Fruit fly (Drosophila melanogaster) whole organism, embryonic: Measurements from ENCODE around the gene CG31404.

Experiments
- Abd-B ChIP-seq: fragments of 200-800 bp; sonication (Bioruptor generic); optimal IDR thresholded peaks from 2 replicates; lab custom pipeline; 2018; ENCODE audit warnings: missing biosample characterization, mild to moderate bottlenecking, missing genetic modification characterization, moderate library complexity
- CG11560 ChIP-seq: fragments of 200-800 bp; sonication (Bioruptor generic); IDR thresholded peaks from 3 replicates; pipeline ENCODE4 v1.3.6; 2022; ENCODE audit warnings: missing biosample characterization, missing genetic modification characterization
- CG12942 ChIP-seq: fragments of 200-800 bp; sonication (Bioruptor generic); optimal IDR thresholded peaks from 3 replicates; lab custom pipeline; 2016; ENCODE audit warnings: missing biosample characterization, missing genetic modification characterization
- CG15479 ChIP-seq: fragments of 200-800 bp; sonication (Bioruptor generic); optimal IDR thresholded peaks from 3 replicates; lab custom pipeline; 2019; ENCODE audit warnings: missing biosample characterization, mild to moderate bottlenecking, missing genetic modification characterization, moderate library complexity
- CG15696 ChIP-seq: fragments of 200-800 bp; sonication (Bioruptor generic); optimal IDR thresholded peaks from 2 replicates; lab custom pipeline; 2019; ENCODE audit warnings: missing biosample characterization, mild to moderate bottlenecking, missing genetic modification characterization, moderate library complexity
- CG1647 ChIP-seq: fragments of 200-800 bp; sonication (Bioruptor generic); optimal IDR thresholded peaks from 3 replicates; lab custom pipeline; 2016; ENCODE audit warnings: missing biosample characterization, missing genetic modification characterization
- CG16815 ChIP-seq: fragments of 200-800 bp; sonication (Bioruptor generic); optimal IDR thresholded peaks from 3 replicates; lab custom pipeline; 2017; ENCODE audit warnings: missing biosample characterization, mild to moderate bottlenecking, missing genetic modification characterization
- CG17186 ChIP-seq: fragments of 200-800 bp; sonication (Bioruptor generic); optimal IDR thresholded peaks from 3 replicates; lab custom pipeline; 2017; ENCODE audit warnings: missing biosample characterization, missing genetic modification reagents, missing genetic modification characterization
- CG18476 ChIP-seq: fragments of 200-800 bp; sonication (Bioruptor generic); optimal IDR thresholded peaks from 2 replicates; lab custom pipeline; 2016; ENCODE audit warnings: missing biosample characterization, mild to moderate bottlenecking, missing genetic modification characterization
- CG18764 ChIP-seq: fragments of 200-800 bp; sonication (Bioruptor generic); optimal IDR thresholded peaks from 3 replicates; lab custom pipeline; 2016; ENCODE audit warnings: missing biosample characterization, missing genetic modification characterization
- CG42726 ChIP-seq: fragments of 200-800 bp; sonication (Bioruptor generic); IDR thresholded peaks from 2 replicates; pipeline ENCODE4 v1.3.6; 2022; ENCODE audit warnings: missing biosample characterization, missing genetic modification characterization; ENCODE audit not compliant: partially characterized antibody
- CG4328 ChIP-seq: fragments of 200-800 bp; sonication (Bioruptor generic); optimal IDR thresholded peaks from 3 replicates; lab custom pipeline; 2017; ENCODE audit warnings: missing biosample characterization, missing genetic modification reagents, missing genetic modification characterization
- CG4707 ChIP-seq: fragments of 200-800 bp; sonication (Bioruptor generic); optimal IDR thresholded peaks from 2 replicates; lab custom pipeline; 2018; ENCODE audit warnings: missing biosample characterization, mild to moderate bottlenecking, missing genetic modification characterization, moderate library complexity
- CG8765 ChIP-seq: fragments of 200-800 bp; sonication (Bioruptor generic); IDR thresholded peaks from 2 replicates; pipeline ENCODE4 v1.3.6; 2022; ENCODE audit warnings: missing biosample characterization, missing genetic modification characterization
- CrebB ChIP-seq: fragments of 200-800 bp; sonication (Bioruptor generic); optimal IDR thresholded peaks from 3 replicates; lab custom pipeline; 2018; ENCODE audit warnings: missing biosample characterization, mild to moderate bottlenecking, missing genetic modification characterization
- D19A ChIP-seq: fragments of 200-800 bp; optimal IDR thresholded peaks from 3 replicates; lab custom pipeline; 2019; ENCODE audit warnings: missing biosample characterization, mild to moderate bottlenecking, missing genetic modification characterization, moderate library complexity
- Dll ChIP-seq: fragments of 200-800 bp; sonication (Bioruptor generic); IDR thresholded peaks from 4 replicates; pipeline ENCODE4 v1.3.6; 2022; ENCODE audit warnings: missing biosample characterization, missing genetic modification characterization; ENCODE audit not compliant: partially characterized antibody
- E2f2 ChIP-seq: fragments of 200-800 bp; sonication (Bioruptor generic); IDR thresholded peaks from 2 replicates; pipeline ENCODE4 v1.3.6; 2022; ENCODE audit warnings: missing biosample characterization, missing genetic modification characterization
- Ets65A ChIP-seq: fragments of 200-800 bp; sonication (Bioruptor generic); peaks from one replicate; lab custom pipeline; 2016; ENCODE audit warnings: missing biosample characterization, missing genetic modification characterization
- H2.0 ChIP-seq: fragments of 200-800 bp; sonication (Bioruptor generic); IDR thresholded peaks from 2 replicates; pipeline ENCODE4 v1.3.6; 2022; ENCODE audit warnings: missing biosample characterization, missing genetic modification characterization
- HLH54F ChIP-seq: fragments of 200-800 bp; sonication (Bioruptor generic); optimal IDR thresholded peaks from 3 replicates; lab custom pipeline; 2016; ENCODE audit warnings: missing biosample characterization, missing genetic modification characterization
- Hey ChIP-seq: fragments of 200-800 bp; sonication (Bioruptor generic); optimal IDR thresholded peaks from 3 replicates; lab custom pipeline; 2018; ENCODE audit warnings: missing biosample characterization, mild to moderate bottlenecking, missing genetic modification characterization
- Mes4 ChIP-seq: fragments of 200-800 bp; sonication (Bioruptor generic); optimal IDR thresholded peaks from 2 replicates; lab custom pipeline; 2016; ENCODE audit warnings: missing biosample characterization, missing genetic modification characterization
- NC2β ChIP-seq: fragments of 200-800 bp; sonication (Bioruptor generic); optimal IDR thresholded peaks from 2 replicates; lab custom pipeline; 2016; ENCODE audit warnings: missing biosample characterization, missing genetic modification characterization
- Trl ChIP-seq, 3 experiments: fragments of >200 bp in 2 of 3; fragments of 200-800 bp in 1 of 3; sonication (Bioruptor generic) in 1 of 3; optimal IDR thresholded peaks; 2 replicates in 1 of 3; 3 replicates in 2 of 3; lab custom pipeline; 2016 to 2017; ENCODE audit warnings: missing biosample characterization in 1 of 3, missing genetic modification characterization in 1 of 3
- bcd ChIP-seq: fragments of 200-800 bp; sonication (Bioruptor generic); optimal IDR thresholded peaks from 2 replicates; lab custom pipeline; 2017; ENCODE audit warnings: missing biosample characterization, mild to moderate bottlenecking, missing genetic modification characterization
- br ChIP-seq: fragments of >200 bp; optimal IDR thresholded peaks from 2 replicates; lab custom pipeline; 2017
- chif ChIP-seq, 2 experiments: fragments of 200-800 bp; sonication (Bioruptor generic); optimal IDR thresholded peaks; 3 replicates each; lab custom pipeline; 2016; ENCODE audit warnings: missing biosample characterization in 2 of 2, missing genetic modification characterization in 2 of 2
- chinmo ChIP-seq: fragments of 200-800 bp; sonication (Bioruptor generic); IDR thresholded peaks from 4 replicates; pipeline ENCODE4 v1.3.6; 2022; ENCODE audit warnings: missing biosample characterization, missing genetic modification characterization; ENCODE audit not compliant: partially characterized antibody
- corto ChIP-seq: fragments of 200-800 bp; sonication (Bioruptor generic); optimal IDR thresholded peaks from 2 replicates; lab custom pipeline; 2016; ENCODE audit warnings: missing biosample characterization, mild to moderate bottlenecking, missing genetic modification characterization, moderate library complexity
- dati ChIP-seq: fragments of 200-800 bp; sonication (Bioruptor generic); IDR thresholded peaks from 2 replicates; pipeline ENCODE4 v1.3.6; 2022; ENCODE audit warnings: missing biosample characterization, missing genetic modification characterization
- disco-r ChIP-seq: fragments of 200-800 bp; sonication (Bioruptor generic); optimal IDR thresholded peaks from 2 replicates; lab custom pipeline; 2016; ENCODE audit warnings: missing biosample characterization, missing genetic modification characterization
- dmrt99B ChIP-seq: fragments of 200-800 bp; sonication (Bioruptor generic); optimal IDR thresholded peaks from 2 replicates; lab custom pipeline; 2018; ENCODE audit warnings: missing biosample characterization, mild to moderate bottlenecking, missing genetic modification characterization, moderate library complexity
- emc ChIP-seq: fragments of 200-800 bp; sonication (Bioruptor generic); optimal IDR thresholded peaks from 2 replicates; lab custom pipeline; 2016; ENCODE audit warnings: missing biosample characterization, missing genetic modification characterization
- esg ChIP-seq: fragments of 200-800 bp; sonication (Bioruptor generic); conservative IDR thresholded peaks from 2 replicates; pipeline ENCODE4 v1.3.6; 2022; ENCODE audit warnings: missing biosample characterization, missing genetic modification characterization
- fd3F ChIP-seq: fragments of 200-800 bp; sonication (Bioruptor generic); optimal IDR thresholded peaks from 2 replicates; lab custom pipeline; 2018; ENCODE audit warnings: missing biosample characterization, mild to moderate bottlenecking, missing genetic modification characterization, moderate library complexity
- ftz-f1 ChIP-seq: fragments of 200-800 bp; sonication (Bioruptor generic); optimal IDR thresholded peaks from 2 replicates; lab custom pipeline; 2016; ENCODE audit warnings: missing biosample characterization, missing genetic modification characterization
- gro ChIP-seq: fragments of 200-800 bp; sonication (Bioruptor generic); optimal IDR thresholded peaks from 2 replicates; lab custom pipeline; 2016; ENCODE audit warnings: missing biosample characterization, missing genetic modification characterization
- kay ChIP-seq: fragments of 200-800 bp; sonication (Bioruptor generic); optimal IDR thresholded peaks from 2 replicates; lab custom pipeline; 2016; ENCODE audit warnings: missing biosample characterization, missing genetic modification characterization
- nom ChIP-seq: fragments of 200-800 bp; sonication (Bioruptor generic); optimal IDR thresholded peaks from 2 replicates; lab custom pipeline; 2017; ENCODE audit warnings: missing biosample characterization, missing genetic modification characterization, mild to moderate bottlenecking, moderate library complexity, missing genetic modification reagents
- pho ChIP-seq: fragments of 200-800 bp; sonication (Bioruptor generic); optimal IDR thresholded peaks from 2 replicates; lab custom pipeline; 2016; ENCODE audit warnings: missing biosample characterization, missing genetic modification characterization
- ro ChIP-seq: fragments of 200-800 bp; sonication (Bioruptor generic); IDR thresholded peaks from 2 replicates; pipeline ENCODE4 v1.3.6; 2022; ENCODE audit warnings: missing biosample characterization, missing genetic modification characterization
- sc ChIP-seq, 3 experiments: fragments of >200 bp in 2 of 3; fragments of 200-800 bp in 1 of 3; sonication (Bioruptor generic) in 1 of 3; optimal IDR thresholded peaks; 2 replicates in 2 of 3; 3 replicates in 1 of 3; lab custom pipeline; 2017; ENCODE audit warnings: mild to moderate bottlenecking in 1 of 3, missing biosample characterization in 1 of 3, missing genetic modification characterization in 1 of 3, missing genetic modification reagents in 1 of 3
- sd ChIP-seq: fragments of 200-800 bp; sonication (Bioruptor generic); optimal IDR thresholded peaks from 3 replicates; lab custom pipeline; 2018; ENCODE audit warnings: missing biosample characterization, mild to moderate bottlenecking, missing genetic modification characterization, moderate library complexity
- seq ChIP-seq: fragments of 200-800 bp; sonication (Bioruptor generic); IDR thresholded peaks from 2 replicates; pipeline ENCODE4 v1.3.6; 2022; ENCODE audit warnings: missing biosample characterization, missing genetic modification characterization
- sr ChIP-seq: fragments of 200-800 bp; sonication (Bioruptor generic); IDR thresholded peaks from 3 replicates; pipeline ENCODE4 v1.3.6; 2022; ENCODE audit warnings: missing biosample characterization, missing genetic modification characterization
- tio ChIP-seq: fragments of 200-800 bp; sonication (Bioruptor generic); optimal IDR thresholded peaks from 2 replicates; lab custom pipeline; 2017; ENCODE audit warnings: missing biosample characterization, missing genetic modification characterization, inconsistent platforms
- trem ChIP-seq: fragments of 200-800 bp; optimal IDR thresholded peaks from 3 replicates; lab custom pipeline; 2019; ENCODE audit warnings: missing biosample characterization, mild to moderate bottlenecking, missing genetic modification characterization, moderate library complexity
- vvl ChIP-seq: fragments of 200-800 bp; sonication (Bioruptor generic); IDR thresholded peaks from 2 replicates; pipeline ENCODE4 v1.3.6; 2022; ENCODE audit warnings: missing biosample characterization, missing genetic modification characterization
- wdn ChIP-seq: fragments of 200-800 bp; sonication (Bioruptor generic); IDR thresholded peaks from 2 replicates; pipeline ENCODE4 v1.3.6; 2022; ENCODE audit warnings: missing biosample characterization, missing genetic modification characterization

The CG31404 gene

dm6 chr3R:19403096-19403515, 27.3 kb upstream of the CG31404 start, which contains the start of the genes Ino80 and Aptx (continued):
- TF ChIP-seq CrebB (tag; lab: Kevin White, UChicago) (peak; percentile 82), nom (no peak), wdn (GFP tag; lab: Robert Waterston, UW) (peak; percentile 89), trem (peak; percentile 93), emc (GFP tag; lab: Kevin White, UChicago) (peak; percentile 77), CG8765 (peak; percentile 88), br (lab: Kevin White, UChicago) (no peak), CG1647 (peak; percentile 94), kay (peak; percentile 92), chinmo (GFP tag; lab: Robert Waterston, UW) (peak; percentile 83; the same call in 3 of the 4 replicates), H2.0 (GFP tag; lab: Robert Waterston, UW) (peak; percentile 89), sd (tag; lab: Kevin White, UChicago) (no peak), D19A (tag; lab: Kevin White, UChicago) (peak; percentile 83), HLH54F (GFP tag; lab: Kevin White, UChicago) (peak; percentile 96), chif (GFP tag; optimal IDR thresholded peaks at IDR 0.05; lab: Kevin White, UChicago) (peak; percentile 91 to 93), E2f2 (GFP tag; lab: Robert Waterston, UW) (peak; percentile 73), corto (peak; percentile 80), CG15479 (peak; percentile 10), seq (peak; percentile 91), Ets65A (peak; percentile 99), CG4328 (peak; percentile 84), Abd-B (GFP tag; lab: Kevin White, UChicago) (peak; percentile 98), CG17186 (GFP tag; lab: Kevin White, UChicago) (peak; percentile 78), pho (GFP tag; lab: Kevin White, UChicago) (peak; percentile 97), Trl (optimal IDR thresholded peaks at IDR 0.05; lab: Kevin White, UChicago) (no peak), Trl (GFP tag; optimal IDR thresholded peaks at IDR 0.05; lab: Kevin White, UChicago) (peak; percentile 95), CG42726 (GFP tag; lab: Robert Waterston, UW) (peak; percentile 96), sc (optimal IDR thresholded peaks at IDR 0.05; lab: Kevin White, UChicago) (no peak), sc (GFP tag; optimal IDR thresholded peaks at IDR 0.05; lab: Kevin White, UChicago) (peak; percentile 82), CG18476 (GFP tag; lab: Kevin White, UChicago) (peak; percentile 94), fd3F (peak; percentile 89), CG11560 (peak; percentile 85), bcd (peak; percentile 93), esg (GFP tag; lab: Robert Waterston, UW) (peak; percentile 96), CG12942 (GFP tag; lab: Kevin White, UChicago) (peak; percentile 94), ftz-f1 (GFP tag; lab: Kevin White, UChicago) (no peak), dmrt99B (tag; lab: Kevin White, UChicago) (no peak), CG15696 (tag; lab: Kevin White, UChicago) (peak; percentile 95), ro (peak; percentile 88), Hey (tag; lab: Kevin White, UChicago) (peak; percentile 48), tio (peak; percentile 95), CG18764 (GFP tag; lab: Kevin White, UChicago) (peak; percentile 92), vvl (GFP tag; lab: Robert Waterston, UW) (peak; percentile 97), sr (GFP tag; lab: Robert Waterston, UW) (peak; percentile 49; the same call in 1 of the 3 replicates), NC2β (GFP tag; lab: Kevin White, UChicago) (peak; percentile 88), CG4707 (GFP tag; lab: Kevin White, UChicago) (peak; percentile 90), dati (GFP tag; lab: Robert Waterston, UW) (peak; percentile 84), Mes4 (peak; percentile 88), Dll (GFP tag; lab: Robert Waterston, UW) (peak; percentile 95), gro (GFP tag; lab: Kevin White, UChicago) (peak; percentile 75), disco-r (GFP tag; lab: Kevin White, UChicago) (peak; percentile 81), CG16815 (GFP tag; lab: Kevin White, UChicago) (peak; percentile 96)
